Fruit fly (Drosophila melanogaster) whole organism, adult: ENCODE measurements around the gene CG42714.

ENCODE experiments used
- CG12768 ChIP-seq: fragments of 200-800 bp; sonication (Bioruptor generic); optimal IDR thresholded peaks from 2 replicates; lab custom pipeline; 2017; ENCODE audit warnings: missing biosample characterization, missing genetic modification characterization, mild to moderate bottlenecking, moderate library complexity, missing genetic modification reagents
- CG14711 ChIP-seq: fragments of 200-800 bp; sonication (Bioruptor generic); optimal IDR thresholded peaks from 2 replicates; lab custom pipeline; 2018; ENCODE audit warnings: missing biosample characterization, mild to moderate bottlenecking, missing genetic modification characterization, moderate library complexity
- CG5204 ChIP-seq: fragments of 200-800 bp; sonication (Bioruptor generic); optimal IDR thresholded peaks from 2 replicates; lab custom pipeline; 2016; ENCODE audit warnings: missing biosample characterization, missing genetic modification characterization
- Crg-1 ChIP-seq: fragments of 200-800 bp; sonication (Bioruptor generic); optimal IDR thresholded peaks from 2 replicates; lab custom pipeline; 2016; ENCODE audit warnings: missing biosample characterization, missing genetic modification characterization
- Hr96 ChIP-seq: fragments of 200-800 bp; sonication (Bioruptor generic); optimal IDR thresholded peaks from 2 replicates; lab custom pipeline; 2016; ENCODE audit warnings: missing biosample characterization, missing genetic modification characterization
- Mnt ChIP-seq: fragments of 200-800 bp; sonication (Bioruptor generic); optimal IDR thresholded peaks from 2 replicates; lab custom pipeline; 2016; ENCODE audit warnings: missing biosample characterization, mild to moderate bottlenecking, missing genetic modification characterization
- bab1 ChIP-seq: fragments of 200-800 bp; sonication (Bioruptor generic); optimal IDR thresholded peaks from 3 replicates; lab custom pipeline; 2019; ENCODE audit warnings: missing biosample characterization, mild to moderate bottlenecking, missing genetic modification characterization, moderate library complexity
- cic ChIP-seq: fragments of 200-800 bp; sonication (Bioruptor generic); optimal IDR thresholded peaks from 2 replicates; lab custom pipeline; 2017; ENCODE audit warnings: missing biosample characterization, mild to moderate bottlenecking, missing genetic modification characterization, moderate library complexity
- cnc ChIP-seq, 2 experiments: fragments of >200 bp; optimal IDR thresholded peaks; 2 replicates each; lab custom pipeline; 2017
- kay ChIP-seq: fragments of 200-800 bp; sonication (Bioruptor generic); peaks from one replicate; lab custom pipeline; 2016; ENCODE audit warnings: missing biosample characterization, missing genetic modification characterization, borderline replicate concordance
- ovo ChIP-seq: fragments of 200-800 bp; sonication (Bioruptor generic); optimal IDR thresholded peaks from 2 replicates; lab custom pipeline; 2016; ENCODE audit warnings: missing biosample characterization, missing genetic modification characterization
- pad ChIP-seq: fragments of 200-800 bp; sonication (Bioruptor generic); optimal IDR thresholded peaks from 3 replicates; lab custom pipeline; 2017; ENCODE audit warnings: missing biosample characterization, missing genetic modification characterization, mild to moderate bottlenecking, moderate library complexity, missing genetic modification reagents
- tj ChIP-seq: fragments of 200-800 bp; sonication (Bioruptor generic); optimal IDR thresholded peaks from 3 replicates; lab custom pipeline; 2017; ENCODE audit warnings: missing biosample characterization, mild to moderate bottlenecking, missing genetic modification characterization, moderate library complexity
- toe ChIP-seq: fragments of 200-800 bp; sonication (Bioruptor generic); optimal IDR thresholded peaks from 2 replicates; lab custom pipeline; 2016; ENCODE audit warnings: missing biosample characterization, missing genetic modification characterization

- TF ChIP-seq CG5204 (no peak), CG12768 (GFP tag; lab: Kevin White, UChicago) (no peak), cic (GFP tag; lab: Kevin White, UChicago) (no peak), toe (GFP tag; lab: Kevin White, UChicago) (no peak), tj (GFP tag; lab: Kevin White, UChicago) (no peak), ovo (GFP tag; lab: Kevin White, UChicago) (no peak), cnc (optimal IDR thresholded peaks at IDR 0.05; lab: Kevin White, UChicago) (no peak), CG14711 (tag; lab: Kevin White, UChicago) (no peak), Mnt (GFP tag; lab: Kevin White, UChicago) (no peak), Hr96 (GFP tag; lab: Kevin White, UChicago) (no peak), bab1 (peak; percentile 17), kay (GFP tag; lab: Kevin White, UChicago) (peak; percentile 28), pad (GFP tag; lab: Kevin White, UChicago) (no peak), Crg-1 (GFP tag; lab: Kevin White, UChicago) (no peak)
Observed at dm6 chr3L:6249178-6250078, 15.6 kb upstream of the CG42714 start.
